Worm (Caenorhabditis elegans): ENCODE data around the gene T19H12.15.

DNA sequence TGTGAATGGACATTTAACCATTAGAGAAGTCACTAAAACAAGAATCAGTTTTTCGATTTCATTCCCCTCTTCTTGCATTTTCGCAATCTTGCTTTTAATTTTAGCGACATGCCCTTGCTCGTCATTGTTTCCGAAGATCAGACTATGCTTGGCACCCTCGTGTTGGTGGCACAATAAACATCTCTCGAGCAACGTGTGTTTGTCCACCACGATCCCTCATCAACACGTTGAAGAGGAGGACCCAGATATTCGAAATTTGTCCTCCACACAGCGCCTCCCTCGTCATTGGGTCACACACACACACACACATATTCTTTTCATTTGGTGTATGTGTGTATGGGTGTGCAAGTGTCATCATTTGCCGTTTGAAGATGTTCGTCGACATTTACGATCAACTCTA is 13.8 kb downstream of the T19H12.15 start, which contains the start of gene srd-32:
- TF ChIP-seq snpc-4 (tag; optimal IDR thresholded peaks at IDR 0.05) (no peak), fos-1 (tag; optimal IDR thresholded peaks at IDR 0.05) (no peak), lsy-2 (tag; optimal IDR thresholded peaks at IDR 0.05) (no peak), nhr-90 (tag; optimal IDR thresholded peaks at IDR 0.05; ENCODE audit: poor library complexity) (no peak), mep-1 (tag; optimal IDR thresholded peaks at IDR 0.05) (no peak), egl-27 (tag; optimal IDR thresholded peaks at IDR 0.05) (no peak), nhr-76 (tag; optimal IDR thresholded peaks at IDR 0.05) (no peak), nhr-28 (tag; optimal IDR thresholded peaks at IDR 0.05) (no peak), unc-130 (tag; optimal IDR thresholded peaks at IDR 0.05) (no peak)

Data from whole organism, L1 larva.